Worm (Caenorhabditis elegans) whole organism, L4 larva: ENCODE data around the gene Y48D7A.1.

ENCODE experiments used
- R02D3.7 ChIP-seq: fragments of 150-350 bp; sonication (generic microtip); optimal IDR thresholded peaks from 3 replicates; lab custom pipeline; 2014; ENCODE audit warnings: missing biosample characterization, missing genetic modification characterization
- T26A8.4 ChIP-seq: fragments of 200-800 bp; sonication (Bioruptor generic); IDR thresholded peaks from 2 replicates; pipeline ENCODE4 v1.3.6; 2022; ENCODE audit warnings: missing genetic modification characterization, missing compliant biosample characterization
- ZK546.5 ChIP-seq, 2 experiments: sonication (generic microtip); optimal IDR thresholded peaks; 2 replicates each; lab custom pipeline; 2017; ENCODE audit warnings: missing biosample characterization in 2 of 2, missing genetic modification characterization in 2 of 2
- attf-4 ChIP-seq: sonication (generic microtip); optimal IDR thresholded peaks from 3 replicates; lab custom pipeline; 2017; ENCODE audit warnings: missing biosample characterization, missing genetic modification characterization
- ceh-28 ChIP-seq: fragments of 150-350 bp; optimal IDR thresholded peaks from 2 replicates; lab custom pipeline; 2014; ENCODE audit warnings: missing biosample characterization, missing genetic modification reagents, missing genetic modification characterization
- lin-39 ChIP-seq: fragments of 150-350 bp; optimal IDR thresholded peaks from 2 replicates; lab custom pipeline; 2014; ENCODE audit warnings: missing biosample characterization, missing genetic modification reagents, missing genetic modification characterization
- tag-97 ChIP-seq: fragments of 200-800 bp; sonication (Bioruptor generic); IDR thresholded peaks from 2 replicates; pipeline ENCODE4 v1.3.6; 2022; ENCODE audit warnings: missing genetic modification characterization, missing compliant biosample characterization

DNA sequence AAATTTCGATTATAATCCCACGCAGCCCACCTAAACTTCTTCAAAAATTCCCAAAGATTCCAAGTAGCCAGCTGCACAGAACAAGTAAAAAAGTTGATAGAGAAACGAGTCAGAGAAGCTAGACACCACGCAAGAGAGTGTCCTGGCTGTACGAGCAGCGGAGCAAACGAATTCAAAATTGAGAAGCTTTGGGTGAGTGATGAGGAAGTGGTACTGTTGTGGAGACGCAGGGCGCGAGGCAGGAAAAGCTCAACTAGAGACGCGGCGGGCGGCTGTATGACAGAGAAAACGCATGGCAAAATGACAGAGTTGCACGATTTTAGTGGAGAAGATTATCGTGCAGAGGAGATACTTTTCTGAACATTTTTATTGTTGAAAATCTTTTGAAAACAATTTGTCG is 39.9 kb downstream of the Y48D7A.1 start:
- TF ChIP-seq T26A8.4 (GFP tag; lab: Robert Waterston, UW) (no peak), ZK546.5 (tag; optimal IDR thresholded peaks at IDR 0.05; lab: Kevin White, UChicago) (no peak), tag-97 (GFP tag; lab: Robert Waterston, UW) (no peak), R02D3.7 (tag; lab: Kevin White, UChicago) (no peak), lin-39 (no peak), ceh-28 (no peak), attf-4 (tag; lab: Kevin White, UChicago) (no peak)
